Fruit fly (Drosophila melanogaster) whole organism, embryonic: ENCODE results near the gene Rbp6.

Experiments used
- Adf1 ChIP-seq: fragments of 200-800 bp; sonication (Bioruptor generic); IDR thresholded peaks from 2 replicates; pipeline ENCODE4 v1.3.6; 2022; ENCODE audit warnings: missing biosample characterization, missing genetic modification characterization
- Aef1 ChIP-seq: fragments of 200-800 bp; sonication (Bioruptor generic); IDR thresholded peaks from 3 replicates; pipeline ENCODE4 v1.3.6; 2022; ENCODE audit warnings: missing biosample characterization, missing genetic modification characterization
- Asciz ChIP-seq: fragments of 200-800 bp; sonication (Bioruptor generic); optimal IDR thresholded peaks from 2 replicates; lab custom pipeline; 2017; ENCODE audit warnings: missing biosample characterization, mild to moderate bottlenecking, missing genetic modification characterization, missing genetic modification reagents
- B-H1 ChIP-seq: fragments of 200-800 bp; sonication (Bioruptor generic); IDR thresholded peaks from 3 replicates; pipeline ENCODE4 v1.3.6; 2022; ENCODE audit warnings: missing biosample characterization, missing genetic modification characterization
- Bdp1 ChIP-seq: fragments of 200-800 bp; sonication (Bioruptor generic); optimal IDR thresholded peaks from 3 replicates; lab custom pipeline; 2016; ENCODE audit warnings: missing biosample characterization, missing genetic modification characterization
- C15 ChIP-seq: fragments of 200-800 bp; sonication (Bioruptor generic); IDR thresholded peaks from 3 replicates; pipeline ENCODE4 v1.3.6; 2022; ENCODE audit warnings: missing biosample characterization, missing genetic modification characterization
- CG12659 ChIP-seq: fragments of 200-800 bp; sonication (Bioruptor generic); optimal IDR thresholded peaks from 3 replicates; lab custom pipeline; 2017; ENCODE audit warnings: mild to moderate bottlenecking, missing biosample characterization, missing genetic modification reagents, missing genetic modification characterization
- CG13775 ChIP-seq: fragments of 200-800 bp; sonication (Bioruptor generic); optimal IDR thresholded peaks from 3 replicates; lab custom pipeline; 2017; ENCODE audit warnings: missing biosample characterization, mild to moderate bottlenecking, missing genetic modification characterization
- CG14710 ChIP-seq: fragments of 200-800 bp; sonication (Bioruptor generic); optimal IDR thresholded peaks from 3 replicates; lab custom pipeline; 2019; ENCODE audit warnings: missing biosample characterization, mild to moderate bottlenecking, missing genetic modification characterization, moderate library complexity
- CG1602 ChIP-seq: fragments of 200-800 bp; sonication (Bioruptor generic); optimal IDR thresholded peaks from 3 replicates; lab custom pipeline; 2016; ENCODE audit warnings: missing biosample characterization, missing genetic modification characterization
- CG18599 ChIP-seq: fragments of 200-800 bp; sonication (Bioruptor generic); optimal IDR thresholded peaks from 3 replicates; lab custom pipeline; 2017; ENCODE audit warnings: missing biosample characterization, missing genetic modification characterization, mild to moderate bottlenecking, moderate library complexity, missing genetic modification reagents
- CG30403 ChIP-seq: fragments of 200-800 bp; sonication (Bioruptor generic); optimal IDR thresholded peaks from 3 replicates; lab custom pipeline; 2016; ENCODE audit warnings: missing biosample characterization, missing genetic modification characterization
- CG3163 ChIP-seq: fragments of 200-800 bp; sonication (Bioruptor generic); optimal IDR thresholded peaks from 3 replicates; lab custom pipeline; 2016; ENCODE audit warnings: missing biosample characterization, missing genetic modification characterization
- CG34422 ChIP-seq: fragments of 200-800 bp; sonication (Bioruptor generic); IDR thresholded peaks from 3 replicates; pipeline ENCODE4 v1.3.6; 2022; ENCODE audit warnings: missing biosample characterization, missing genetic modification characterization
- CG43689 ChIP-seq: fragments of 200-800 bp; sonication (Bioruptor generic); IDR thresholded peaks from 2 replicates; pipeline ENCODE4 v1.3.6; 2022; ENCODE audit warnings: missing biosample characterization, missing genetic modification characterization
- CG6765 ChIP-seq: fragments of 200-800 bp; sonication (Bioruptor generic); optimal IDR thresholded peaks from 3 replicates; lab custom pipeline; 2017; ENCODE audit warnings: missing biosample characterization, mild to moderate bottlenecking, missing genetic modification characterization
- CG7556 ChIP-seq: fragments of 200-800 bp; sonication (Bioruptor generic); optimal IDR thresholded peaks from 2 replicates; lab custom pipeline; 2017; ENCODE audit warnings: missing biosample characterization, mild to moderate bottlenecking, missing genetic modification characterization
- CG7745 ChIP-seq: fragments of 200-800 bp; sonication (Bioruptor generic); optimal IDR thresholded peaks from 2 replicates; lab custom pipeline; 2018; ENCODE audit warnings: missing biosample characterization, mild to moderate bottlenecking, missing genetic modification characterization, moderate library complexity
- CG7987 ChIP-seq: fragments of 200-800 bp; sonication (Bioruptor generic); optimal IDR thresholded peaks from 2 replicates; lab custom pipeline; 2018; ENCODE audit warnings: missing biosample characterization, mild to moderate bottlenecking, missing genetic modification characterization, moderate library complexity
- CG9609 ChIP-seq: fragments of 200-800 bp; sonication (Bioruptor generic); optimal IDR thresholded peaks from 3 replicates; lab custom pipeline; 2016; ENCODE audit warnings: missing biosample characterization, missing genetic modification characterization
- Fer1 ChIP-seq: fragments of 200-800 bp; sonication (Bioruptor generic); optimal IDR thresholded peaks from 2 replicates; lab custom pipeline; 2017; ENCODE audit warnings: missing biosample characterization, mild to moderate bottlenecking, missing genetic modification characterization
- HmgZ ChIP-seq: fragments of 200-800 bp; sonication (Bioruptor generic); optimal IDR thresholded peaks from 2 replicates; lab custom pipeline; 2018; ENCODE audit warnings: missing biosample characterization, mild to moderate bottlenecking, missing genetic modification characterization
- Hmx ChIP-seq: fragments of 200-800 bp; sonication (Bioruptor generic); optimal IDR thresholded peaks from 2 replicates; lab custom pipeline; 2016; ENCODE audit warnings: missing biosample characterization, missing genetic modification characterization
- Hr78 ChIP-seq, 2 experiments: fragments of 200-800 bp in 1 of 2; fragments of >200 bp in 1 of 2; sonication (Bioruptor generic) in 1 of 2; optimal IDR thresholded peaks; 2 replicates each; lab custom pipeline; 2017 to 2019; ENCODE audit warnings: missing biosample characterization in 2 of 2, missing genetic modification characterization in 2 of 2, mild to moderate bottlenecking in 1 of 2, moderate library complexity in 1 of 2
- Lpt ChIP-seq: fragments of >200 bp; optimal IDR thresholded peaks from 2 replicates; lab custom pipeline; 2018; ENCODE audit warnings: missing biosample characterization, missing genetic modification characterization
- Med ChIP-seq: fragments of 200-800 bp; sonication (Bioruptor generic); peaks from one replicate; lab custom pipeline; 2016; ENCODE audit warnings: missing biosample characterization, missing genetic modification characterization, mild to moderate bottlenecking, inconsistent platforms, moderate library complexity
- NK7.1 ChIP-seq: fragments of 200-800 bp; sonication (Bioruptor generic); optimal IDR thresholded peaks from 3 replicates; lab custom pipeline; 2016; ENCODE audit warnings: missing biosample characterization, missing genetic modification characterization
- Oli ChIP-seq: fragments of 200-800 bp; sonication (Bioruptor generic); optimal IDR thresholded peaks from 2 replicates; lab custom pipeline; 2018; ENCODE audit warnings: missing biosample characterization, mild to moderate bottlenecking, missing genetic modification characterization, moderate library complexity
- Sox100B ChIP-seq: fragments of 200-800 bp; sonication (Bioruptor generic); optimal IDR thresholded peaks from 3 replicates; lab custom pipeline; 2018; ENCODE audit warnings: missing biosample characterization, mild to moderate bottlenecking, missing genetic modification characterization
- Sox102F ChIP-seq: fragments of 200-800 bp; sonication (Bioruptor generic); optimal IDR thresholded peaks from 2 replicates; lab custom pipeline; 2018; ENCODE audit warnings: missing biosample characterization, mild to moderate bottlenecking, missing genetic modification characterization, moderate library complexity
- Spps ChIP-seq: fragments of 200-800 bp; sonication (Bioruptor generic); optimal IDR thresholded peaks from 2 replicates; lab custom pipeline; 2018; ENCODE audit warnings: missing biosample characterization, mild to moderate bottlenecking, missing genetic modification characterization
- Trl ChIP-seq, 3 experiments: fragments of >200 bp in 2 of 3; fragments of 200-800 bp in 1 of 3; sonication (Bioruptor generic) in 1 of 3; optimal IDR thresholded peaks; 2 replicates in 1 of 3; 3 replicates in 2 of 3; lab custom pipeline; 2016 to 2017; ENCODE audit warnings: missing biosample characterization in 1 of 3, missing genetic modification characterization in 1 of 3
- Xbp1 ChIP-seq: fragments of 200-800 bp; sonication (Bioruptor generic); optimal IDR thresholded peaks from 3 replicates; lab custom pipeline; 2016; ENCODE audit warnings: missing biosample characterization, mild to moderate bottlenecking, missing genetic modification characterization
- abd-A ChIP-seq: fragments of 200-800 bp; sonication (Bioruptor generic); optimal IDR thresholded peaks from 3 replicates; lab custom pipeline; 2019; ENCODE audit warnings: missing biosample characterization, mild to moderate bottlenecking, missing genetic modification characterization, moderate library complexity
- ac ChIP-seq: fragments of 200-800 bp; sonication (Bioruptor generic); optimal IDR thresholded peaks from 3 replicates; lab custom pipeline; 2017; ENCODE audit warnings: missing biosample characterization, mild to moderate bottlenecking, missing genetic modification characterization
- cwo ChIP-seq: fragments of 200-800 bp; sonication (Bioruptor generic); optimal IDR thresholded peaks from 3 replicates; lab custom pipeline; 2017; ENCODE audit warnings: missing biosample characterization, missing genetic modification characterization, mild to moderate bottlenecking, moderate library complexity, missing genetic modification reagents
- esg ChIP-seq: fragments of 200-800 bp; sonication (Bioruptor generic); conservative IDR thresholded peaks from 2 replicates; pipeline ENCODE4 v1.3.6; 2022; ENCODE audit warnings: missing biosample characterization, missing genetic modification characterization
- fd3F ChIP-seq: fragments of 200-800 bp; sonication (Bioruptor generic); optimal IDR thresholded peaks from 2 replicates; lab custom pipeline; 2018; ENCODE audit warnings: missing biosample characterization, mild to moderate bottlenecking, missing genetic modification characterization, moderate library complexity
- jigr1 ChIP-seq: fragments of 200-800 bp; sonication (Bioruptor generic); IDR thresholded peaks from 3 replicates; pipeline ENCODE4 v1.3.6; 2022; ENCODE audit warnings: missing biosample characterization, missing genetic modification characterization
- mirr ChIP-seq: fragments of 200-800 bp; sonication (Bioruptor generic); optimal IDR thresholded peaks from 3 replicates; lab custom pipeline; 2018; ENCODE audit warnings: missing biosample characterization, mild to moderate bottlenecking, missing genetic modification characterization
- nerfin-1 ChIP-seq: fragments of 200-800 bp; sonication (Bioruptor generic); optimal IDR thresholded peaks from 3 replicates; lab custom pipeline; 2019; ENCODE audit warnings: missing biosample characterization, mild to moderate bottlenecking, missing genetic modification characterization, moderate library complexity
- oc ChIP-seq: fragments of 200-800 bp; sonication (Bioruptor generic); optimal IDR thresholded peaks from 2 replicates; lab custom pipeline; 2018; ENCODE audit warnings: missing biosample characterization, mild to moderate bottlenecking, missing genetic modification characterization, moderate library complexity
- prd ChIP-seq, 3 experiments: fragments of >200 bp in 2 of 3; fragments of 200-800 bp in 1 of 3; sonication (Bioruptor generic) in 1 of 3; optimal IDR thresholded peaks in 2 of 3; IDR thresholded peaks in 1 of 3; 2 replicates in 2 of 3; 3 replicates in 1 of 3; pipeline versions ENCODE4 v1.3.6 to Lab custom; 2017 to 2022; ENCODE audit warnings: missing biosample characterization in 1 of 3, missing genetic modification characterization in 1 of 3
- ranshi ChIP-seq: fragments of 200-800 bp; sonication (Bioruptor generic); IDR thresholded peaks from 2 replicates; pipeline ENCODE4 v1.3.6; 2022; ENCODE audit warnings: missing biosample characterization, missing genetic modification characterization
- sqz ChIP-seq: fragments of 200-800 bp; sonication (Bioruptor generic); optimal IDR thresholded peaks from 3 replicates; lab custom pipeline; 2018; ENCODE audit warnings: missing biosample characterization, mild to moderate bottlenecking, missing genetic modification characterization
- stwl ChIP-seq: fragments of 200-800 bp; sonication (Bioruptor generic); optimal IDR thresholded peaks from 3 replicates; lab custom pipeline; 2018; ENCODE audit warnings: missing biosample characterization, mild to moderate bottlenecking, missing genetic modification characterization, moderate library complexity
- tin ChIP-seq: fragments of 200-800 bp; sonication (Bioruptor generic); optimal IDR thresholded peaks from 3 replicates; lab custom pipeline; 2016; ENCODE audit warnings: missing biosample characterization, missing genetic modification characterization
- zf30C ChIP-seq: fragments of 200-800 bp; sonication (Bioruptor generic); optimal IDR thresholded peaks from 3 replicates; lab custom pipeline; 2018; ENCODE audit warnings: missing biosample characterization, mild to moderate bottlenecking, missing genetic modification characterization

Rbp6 gene

dm6 chr3L:17242078-17242613 lies 4.1 kb upstream of the Rbp6 start, which contains the start of gene Afg3l2 (continued):
- TF ChIP-seq CG34422, result peak; percentile 84
- no peak for TF ChIP-seq Fer1
- TF ChIP-seq Adf1, result no peak
- no peak for TF ChIP-seq Trl (optimal IDR thresholded peaks at IDR 0.05; lab: Kevin White, UChicago)
- TF ChIP-seq Trl (GFP tag; optimal IDR thresholded peaks at IDR 0.05; lab: Kevin White, UChicago), result peak; percentile 46
- TF ChIP-seq Sox100B, result peak; percentile 68
- no peak for TF ChIP-seq CG43689 (GFP tag; lab: Robert Waterston, UW)
- TF ChIP-seq CG7745 (tag; lab: Kevin White, UChicago), result no peak
- TF ChIP-seq ranshi (GFP tag; lab: Robert Waterston, UW), result peak; percentile 81; the same call in 1 of the 2 replicates
- no peak for TF ChIP-seq oc (tag; lab: Kevin White, UChicago)
- TF ChIP-seq CG18599 (GFP tag; lab: Kevin White, UChicago), result peak; percentile 63
- TF ChIP-seq Oli (tag; lab: Kevin White, UChicago), result peak; percentile 29
- TF ChIP-seq Med (GFP tag; lab: Kevin White, UChicago), result no peak
- no peak for TF ChIP-seq CG9609
- TF ChIP-seq Hr78 (GFP tag; optimal IDR thresholded peaks at IDR 0.05; lab: Kevin White, UChicago), result no peak
- peak; percentile 75 for TF ChIP-seq CG30403 (GFP tag; lab: Kevin White, UChicago)
- TF ChIP-seq HmgZ (tag; lab: Kevin White, UChicago), result no peak
- peak; percentile 39 for TF ChIP-seq CG7987 (GFP tag; lab: Kevin White, UChicago)
- TF ChIP-seq Spps, result peak; percentile 50
- TF ChIP-seq abd-A (tag; lab: Kevin White, UChicago), result no peak
- no peak for TF ChIP-seq esg (GFP tag; lab: Robert Waterston, UW)
- peak; percentile 72 for TF ChIP-seq sqz (GFP tag; lab: Kevin White, UChicago)
- TF ChIP-seq C15, result peak; percentile 25; the same call in 1 of the 3 replicates
- peak; percentile 68 for TF ChIP-seq Xbp1 (GFP tag; lab: Kevin White, UChicago)
- no peak for TF ChIP-seq mirr (GFP tag; lab: Kevin White, UChicago)
- peak; percentile 7 for TF ChIP-seq CG13775 (GFP tag; lab: Kevin White, UChicago)
- TF ChIP-seq fd3F (GFP tag; lab: Kevin White, UChicago), result no peak
- peak; percentile 52 for TF ChIP-seq Sox102F
- TF ChIP-seq tin (GFP tag; lab: Kevin White, UChicago), result peak; percentile 77
- TF ChIP-seq CG14710 (tag; lab: Kevin White, UChicago), result peak; percentile 84
- peak; percentile 56 for TF ChIP-seq Aef1
- peak; percentile 51 for TF ChIP-seq Asciz
- TF ChIP-seq B-H1 (GFP tag; lab: Robert Waterston, UW), result peak; percentile 70
- no peak for TF ChIP-seq zf30C (GFP tag; lab: Kevin White, UChicago)
- no peak for TF ChIP-seq CG7556
- TF ChIP-seq prd (optimal IDR thresholded peaks at IDR 0.05; lab: Kevin White, UChicago), result no peak
- TF ChIP-seq prd (GFP tag; IDR thresholded peaks at IDR 0.05; lab: Robert Waterston, UW), result peak; percentile 87
- TF ChIP-seq ac (GFP tag; lab: Kevin White, UChicago), result no peak
- TF ChIP-seq CG12659 (GFP tag; lab: Kevin White, UChicago), result peak; percentile 45
- no peak for TF ChIP-seq Lpt (GFP tag; lab: Kevin White, UChicago)
- TF ChIP-seq CG1602, result peak; percentile 19
- no peak for TF ChIP-seq CG3163 (GFP tag; lab: Kevin White, UChicago)
- peak; percentile 21; the same call in 1 of the 3 replicates for TF ChIP-seq jigr1 (GFP tag; lab: Robert Waterston, UW)
- TF ChIP-seq Bdp1 (GFP tag; lab: Kevin White, UChicago), result no peak
- TF ChIP-seq CG6765, result no peak
- TF ChIP-seq cwo (GFP tag; lab: Kevin White, UChicago), result peak; percentile 34
- TF ChIP-seq nerfin-1 (tag; lab: Kevin White, UChicago), result no peak
- no peak for TF ChIP-seq Hmx (GFP tag; lab: Kevin White, UChicago)
- peak; percentile 54 for TF ChIP-seq stwl (tag; lab: Kevin White, UChicago)
- no peak for TF ChIP-seq NK7.1 (GFP tag; lab: Kevin White, UChicago)
